Fruit fly (Drosophila melanogaster): ENCODE measurements around the gene MED20.
A peak's percentile ranks its signal among the peaks of the same experiment; 100 is the strongest.

Gene MED20

dm6 chr2L:8097461-8097860, 24.8 kb upstream of the MED20 start (continued):
- TF ChIP-seq CG5180 (GFP tag; optimal IDR thresholded peaks at IDR 0.05) (peak; percentile 67), wdn (GFP tag; IDR thresholded peaks at IDR 0.05) (no peak), disco-r (GFP tag; optimal IDR thresholded peaks at IDR 0.05) (no peak), CG8290 (GFP tag; optimal IDR thresholded peaks at IDR 0.05) (no peak), CG8290 (tag; optimal IDR thresholded peaks at IDR 0.05) (peak in 1 of 2 experiments; percentile 85), CoRest (tag; optimal IDR thresholded peaks at IDR 0.05) (peak; percentile 39), CG6683 (GFP tag; optimal IDR thresholded peaks at IDR 0.05) (peak; percentile 73), CG4854 (GFP tag; optimal IDR thresholded peaks at IDR 0.05) (peak; percentile 16), CG6272 (GFP tag; IDR thresholded peaks at IDR 0.05) (no peak), CG6854 (GFP tag; optimal IDR thresholded peaks at IDR 0.05) (peak; percentile 5), aop (GFP tag; IDR thresholded peaks at IDR 0.05) (no peak), sima (GFP tag; optimal IDR thresholded peaks at IDR 0.05) (no peak), GATAe (GFP tag; conservative IDR thresholded peaks at IDR 0.05) (no peak), CG10959 (GFP tag; IDR thresholded peaks at IDR 0.05) (no peak), ERR (GFP tag; optimal IDR thresholded peaks at IDR 0.05) (no peak), CG8924 (tag; optimal IDR thresholded peaks at IDR 0.05) (peak; percentile 45), zfh2 (GFP tag; optimal IDR thresholded peaks at IDR 0.05) (no peak), cg (GFP tag; optimal IDR thresholded peaks at IDR 0.05) (peak; percentile 46), Dad (GFP tag; optimal IDR thresholded peaks at IDR 0.05) (no peak), abd-A (tag; optimal IDR thresholded peaks at IDR 0.05) (peak; percentile 76), pan (optimal IDR thresholded peaks at IDR 0.05) (no peak), pan (GFP tag; optimal IDR thresholded peaks at IDR 0.05 in 1 of 2, IDR thresholded peaks at IDR 0.05 in 1 of 2) (no peak), trh (GFP tag; optimal IDR thresholded peaks at IDR 0.05) (no peak), CG15011 (GFP tag; optimal IDR thresholded peaks at IDR 0.05) (peak; percentile 71), CG2712 (tag; optimal IDR thresholded peaks at IDR 0.05) (peak; percentile 46), CG5953 (GFP tag; IDR thresholded peaks at IDR 0.05) (no peak), repo (GFP tag; optimal IDR thresholded peaks at IDR 0.05) (no peak), CG1603 (tag; optimal IDR thresholded peaks at IDR 0.05) (peak; percentile 57), odd (GFP tag; optimal IDR thresholded peaks at IDR 0.05) (peak; percentile 64), CG9817 (tag; optimal IDR thresholded peaks at IDR 0.05) (peak; percentile 45), CG4282 (GFP tag; optimal IDR thresholded peaks at IDR 0.05) (no peak), lola (GFP tag; optimal IDR thresholded peaks at IDR 0.05) (peak in 1 of 3 experiments; percentile 20), CG13296 (GFP tag; optimal IDR thresholded peaks at IDR 0.05) (peak; percentile 82), ro (GFP tag; IDR thresholded peaks at IDR 0.05) (no peak), dm (GFP tag; optimal IDR thresholded peaks at IDR 0.05) (no peak), Hr39 (optimal IDR thresholded peaks at IDR 0.05) (no peak), lov (optimal IDR thresholded peaks at IDR 0.05) (no peak), lov (GFP tag; IDR thresholded peaks at IDR 0.05) (no peak), CG8388 (GFP tag; optimal IDR thresholded peaks at IDR 0.05) (peak; percentile 3), CG42726 (GFP tag; IDR thresholded peaks at IDR 0.05; ENCODE audit: partially characterized antibody) (no peak), CG6654 (GFP tag; optimal IDR thresholded peaks at IDR 0.05) (peak; percentile 17), Dip2 (GFP tag; IDR thresholded peaks at IDR 0.05) (no peak), B-H1 (GFP tag; IDR thresholded peaks at IDR 0.05) (no peak), CG4820 (GFP tag; optimal IDR thresholded peaks at IDR 0.05) (no peak), CG13894 (tag; optimal IDR thresholded peaks at IDR 0.05) (peak; percentile 46), CG32772 (GFP tag; IDR thresholded peaks at IDR 0.05) (no peak), Dip3 (GFP tag; optimal IDR thresholded peaks at IDR 0.05) (no peak), nau (GFP tag; optimal IDR thresholded peaks at IDR 0.05) (peak; percentile 82), CG9932 (GFP tag; IDR thresholded peaks at IDR 0.05) (no peak), CG3995 (GFP tag; optimal IDR thresholded peaks at IDR 0.05) (no peak), HLH4C (GFP tag; IDR thresholded peaks at IDR 0.05; ENCODE audit: partially characterized antibody) (no peak), CG9437 (GFP tag; optimal IDR thresholded peaks at IDR 0.05) (no peak), hth (optimal IDR thresholded peaks at IDR 0.05) (no peak)

All from whole organism, embryonic.